Fruit fly (Drosophila melanogaster) whole organism, embryonic: ENCODE data around the gene Rilpl.
A peak's percentile ranks its signal among the peaks of the same experiment; 100 is the strongest.

Experiments
- Adf1 ChIP-seq: fragments of 200-800 bp; sonication (Bioruptor generic); IDR thresholded peaks from 2 replicates; pipeline ENCODE4 v1.3.6; 2022; ENCODE audit warnings: missing biosample characterization, missing genetic modification characterization
- Antp ChIP-seq: fragments of 200-800 bp; sonication (Bioruptor generic); optimal IDR thresholded peaks from 3 replicates; lab custom pipeline; 2016; ENCODE audit warnings: missing biosample characterization, missing genetic modification characterization
- C15 ChIP-seq: fragments of 200-800 bp; sonication (Bioruptor generic); IDR thresholded peaks from 3 replicates; pipeline ENCODE4 v1.3.6; 2022; ENCODE audit warnings: missing biosample characterization, missing genetic modification characterization
- CG1024 ChIP-seq: fragments of 200-800 bp; sonication (Bioruptor generic); IDR thresholded peaks from 2 replicates; pipeline ENCODE4 v1.3.6; 2022; ENCODE audit warnings: missing biosample characterization, missing genetic modification characterization
- CG10462 ChIP-seq: fragments of 200-800 bp; sonication (Bioruptor generic); optimal IDR thresholded peaks from 2 replicates; lab custom pipeline; 2016; ENCODE audit warnings: missing biosample characterization, missing genetic modification characterization
- CG10959 ChIP-seq: fragments of 200-800 bp; sonication (Bioruptor generic); IDR thresholded peaks from 2 replicates; pipeline ENCODE4 v1.3.6; 2022; ENCODE audit warnings: missing biosample characterization, missing genetic modification characterization
- CG10979 ChIP-seq: fragments of 200-800 bp; sonication (Bioruptor generic); optimal IDR thresholded peaks from 2 replicates; lab custom pipeline; 2018; ENCODE audit warnings: missing biosample characterization, mild to moderate bottlenecking, missing genetic modification characterization, moderate library complexity
- CG11456 ChIP-seq: fragments of 200-800 bp; sonication (Bioruptor generic); IDR thresholded peaks from 3 replicates; pipeline ENCODE4 v1.3.6; 2022; ENCODE audit warnings: missing biosample characterization, missing genetic modification characterization
- CG11696 ChIP-seq: fragments of 200-800 bp; sonication (Bioruptor generic); IDR thresholded peaks from 2 replicates; pipeline ENCODE4 v1.3.6; 2022; ENCODE audit warnings: missing biosample characterization, missing genetic modification characterization
- CG12942 ChIP-seq: fragments of 200-800 bp; sonication (Bioruptor generic); optimal IDR thresholded peaks from 3 replicates; lab custom pipeline; 2016; ENCODE audit warnings: missing biosample characterization, missing genetic modification characterization
- CG13894 ChIP-seq: fragments of 200-800 bp; sonication (Bioruptor generic); optimal IDR thresholded peaks from 3 replicates; lab custom pipeline; 2018; ENCODE audit warnings: missing biosample characterization, mild to moderate bottlenecking, missing genetic modification characterization, moderate library complexity
- CG15073 ChIP-seq: fragments of 200-800 bp; sonication (Bioruptor generic); optimal IDR thresholded peaks from 2 replicates; lab custom pipeline; 2016; ENCODE audit warnings: missing biosample characterization, missing genetic modification characterization
- CG1832 ChIP-seq: fragments of 200-800 bp; sonication (Bioruptor generic); optimal IDR thresholded peaks from 2 replicates; lab custom pipeline; 2017; ENCODE audit warnings: missing biosample characterization, mild to moderate bottlenecking, missing genetic modification characterization, inconsistent platforms
- CG18764 ChIP-seq: fragments of 200-800 bp; sonication (Bioruptor generic); optimal IDR thresholded peaks from 3 replicates; lab custom pipeline; 2016; ENCODE audit warnings: missing biosample characterization, missing genetic modification characterization
- CG32772 ChIP-seq: fragments of 200-800 bp; sonication (Bioruptor generic); IDR thresholded peaks from 2 replicates; pipeline ENCODE4 v1.3.6; 2022; ENCODE audit warnings: missing biosample characterization, missing genetic modification characterization
- CG4707 ChIP-seq: fragments of 200-800 bp; sonication (Bioruptor generic); optimal IDR thresholded peaks from 2 replicates; lab custom pipeline; 2018; ENCODE audit warnings: missing biosample characterization, mild to moderate bottlenecking, missing genetic modification characterization, moderate library complexity
- CG4820 ChIP-seq: fragments of 200-800 bp; sonication (Bioruptor generic); optimal IDR thresholded peaks from 3 replicates; lab custom pipeline; 2016; ENCODE audit warnings: missing biosample characterization, missing genetic modification characterization
- CG5245 ChIP-seq: fragments of 200-800 bp; sonication (Bioruptor generic); optimal IDR thresholded peaks from 3 replicates; lab custom pipeline; 2016; ENCODE audit warnings: missing biosample characterization, missing genetic modification characterization
- CG8765 ChIP-seq: fragments of 200-800 bp; sonication (Bioruptor generic); IDR thresholded peaks from 2 replicates; pipeline ENCODE4 v1.3.6; 2022; ENCODE audit warnings: missing biosample characterization, missing genetic modification characterization
- CG9609 ChIP-seq: fragments of 200-800 bp; sonication (Bioruptor generic); optimal IDR thresholded peaks from 3 replicates; lab custom pipeline; 2016; ENCODE audit warnings: missing biosample characterization, missing genetic modification characterization
- CG9797 ChIP-seq: fragments of 200-800 bp; sonication (Bioruptor generic); optimal IDR thresholded peaks from 3 replicates; lab custom pipeline; 2018; ENCODE audit warnings: missing biosample characterization, mild to moderate bottlenecking, missing genetic modification characterization
- Deaf1 ChIP-seq: fragments of 200-800 bp; optimal IDR thresholded peaks from 3 replicates; lab custom pipeline; 2019; ENCODE audit warnings: missing biosample characterization, mild to moderate bottlenecking, missing genetic modification characterization, moderate library complexity
- Dip3 ChIP-seq: fragments of 200-800 bp; sonication (Bioruptor generic); optimal IDR thresholded peaks from 3 replicates; lab custom pipeline; 2016; ENCODE audit warnings: missing biosample characterization, missing genetic modification characterization
- Doc2 ChIP-seq: fragments of 200-800 bp; sonication (Bioruptor generic); IDR thresholded peaks from 2 replicates; pipeline ENCODE4 v1.3.6; 2022; ENCODE audit warnings: missing biosample characterization, missing genetic modification characterization
- Drgx ChIP-seq: fragments of 200-800 bp; sonication (Bioruptor generic); IDR thresholded peaks from 2 replicates; pipeline ENCODE4 v1.3.6; 2022; ENCODE audit warnings: missing biosample characterization, missing genetic modification characterization
- Jarid2 ChIP-seq: fragments of 200-800 bp; sonication (Bioruptor generic); optimal IDR thresholded peaks from 3 replicates; lab custom pipeline; 2017; ENCODE audit warnings: mild to moderate bottlenecking, missing biosample characterization, missing genetic modification reagents, missing genetic modification characterization
- MBD-R2 ChIP-seq: fragments of 200-800 bp; sonication (Bioruptor generic); IDR thresholded peaks from 2 replicates; pipeline ENCODE4 v1.3.6; 2022; ENCODE audit warnings: missing biosample characterization, missing genetic modification characterization
- Mad ChIP-seq: fragments of 200-800 bp; sonication (Bioruptor generic); optimal IDR thresholded peaks from 2 replicates; lab custom pipeline; 2016; ENCODE audit warnings: missing biosample characterization, missing genetic modification characterization
- Meics ChIP-seq: fragments of 200-800 bp; sonication (Bioruptor generic); optimal IDR thresholded peaks from 2 replicates; lab custom pipeline; 2017; ENCODE audit warnings: missing biosample characterization, mild to moderate bottlenecking, missing genetic modification characterization
- Spps ChIP-seq: fragments of 200-800 bp; sonication (Bioruptor generic); optimal IDR thresholded peaks from 2 replicates; lab custom pipeline; 2018; ENCODE audit warnings: missing biosample characterization, mild to moderate bottlenecking, missing genetic modification characterization
- ac ChIP-seq: fragments of 200-800 bp; sonication (Bioruptor generic); optimal IDR thresholded peaks from 3 replicates; lab custom pipeline; 2017; ENCODE audit warnings: missing biosample characterization, mild to moderate bottlenecking, missing genetic modification characterization
- chif ChIP-seq, 2 experiments: fragments of 200-800 bp; sonication (Bioruptor generic); optimal IDR thresholded peaks; 3 replicates each; lab custom pipeline; 2016; ENCODE audit warnings: missing biosample characterization in 2 of 2, missing genetic modification characterization in 2 of 2
- crol ChIP-seq: fragments of 200-800 bp; sonication (Bioruptor generic); IDR thresholded peaks from 2 replicates; pipeline ENCODE4 v1.3.6; 2022; ENCODE audit warnings: missing biosample characterization, missing genetic modification characterization
- crp ChIP-seq, 2 experiments: fragments of 200-800 bp; sonication (Bioruptor generic); optimal IDR thresholded peaks; 2 replicates in 1 of 2; 3 replicates in 1 of 2; lab custom pipeline; 2017; ENCODE audit warnings: missing biosample characterization in 2 of 2, missing genetic modification characterization in 2 of 2, mild to moderate bottlenecking in 1 of 2, moderate library complexity in 1 of 2
- dan ChIP-seq: fragments of 200-800 bp; sonication (Bioruptor generic); IDR thresholded peaks from 2 replicates; pipeline ENCODE4 v1.3.6; 2022; ENCODE audit warnings: missing biosample characterization, missing genetic modification characterization
- danr ChIP-seq: fragments of 200-800 bp; sonication (Bioruptor generic); IDR thresholded peaks from 2 replicates; pipeline ENCODE4 v1.3.6; 2022; ENCODE audit warnings: missing biosample characterization, missing genetic modification characterization
- ems ChIP-seq: fragments of 200-800 bp; sonication (Bioruptor generic); optimal IDR thresholded peaks from 3 replicates; lab custom pipeline; 2016; ENCODE audit warnings: missing biosample characterization, missing genetic modification characterization
- ewg ChIP-seq: fragments of 200-800 bp; sonication (Bioruptor generic); optimal IDR thresholded peaks from 3 replicates; lab custom pipeline; 2017; ENCODE audit warnings: mild to moderate bottlenecking, missing biosample characterization, missing genetic modification reagents, missing genetic modification characterization
- gsb ChIP-seq: fragments of 200-800 bp; sonication (Bioruptor generic); IDR thresholded peaks from 2 replicates; pipeline ENCODE4 v1.3.6; 2022; ENCODE audit warnings: missing biosample characterization, missing genetic modification characterization
- hth ChIP-seq: fragments of >200 bp; optimal IDR thresholded peaks from 2 replicates; lab custom pipeline; 2017; ENCODE audit warnings: inconsistent platforms
- lilli ChIP-seq: fragments of 200-800 bp; sonication (Bioruptor generic); optimal IDR thresholded peaks from 3 replicates; lab custom pipeline; 2016; ENCODE audit warnings: missing biosample characterization, missing genetic modification characterization
- onecut ChIP-seq: fragments of 200-800 bp; sonication (Bioruptor generic); IDR thresholded peaks from 2 replicates; pipeline ENCODE4 v1.3.6; 2022; ENCODE audit warnings: missing biosample characterization, missing genetic modification characterization
- otp ChIP-seq: fragments of 200-800 bp; sonication (Bioruptor generic); IDR thresholded peaks from 3 replicates; pipeline ENCODE4, ENCODE4 v1.3.6; 2022; ENCODE audit warnings: missing biosample characterization, missing genetic modification characterization
- p53 ChIP-seq: fragments of 200-800 bp; sonication (Bioruptor generic); optimal IDR thresholded peaks from 2 replicates; lab custom pipeline; 2016; ENCODE audit warnings: missing biosample characterization, missing genetic modification characterization
- slbo ChIP-seq: fragments of 200-800 bp; sonication (Bioruptor generic); IDR thresholded peaks from 2 replicates; pipeline ENCODE4 v1.3.6; 2022; ENCODE audit warnings: missing biosample characterization, missing genetic modification characterization
- stwl ChIP-seq: fragments of 200-800 bp; sonication (Bioruptor generic); optimal IDR thresholded peaks from 3 replicates; lab custom pipeline; 2018; ENCODE audit warnings: missing biosample characterization, mild to moderate bottlenecking, missing genetic modification characterization, moderate library complexity
- tx ChIP-seq: fragments of 200-800 bp; sonication (Bioruptor generic); optimal IDR thresholded peaks from 2 replicates; lab custom pipeline; 2016; ENCODE audit warnings: missing biosample characterization, missing genetic modification characterization
- unpg ChIP-seq: fragments of 200-800 bp; sonication (Bioruptor generic); optimal IDR thresholded peaks from 3 replicates; lab custom pipeline; 2018; ENCODE audit warnings: missing biosample characterization, mild to moderate bottlenecking, missing genetic modification characterization, moderate library complexity
- usp ChIP-seq: fragments of >200 bp; optimal IDR thresholded peaks from 2 replicates; lab custom pipeline; 2017; ENCODE audit warnings: missing biosample characterization, missing genetic modification characterization

Rilpl gene

dm6 chrX:1408964-1409363, 16.1 kb downstream of the Rilpl start, which contains the start of gene futsch (continued):
- no peak for TF ChIP-seq tx (GFP tag; lab: Kevin White, UChicago)
- TF ChIP-seq chif (GFP tag; optimal IDR thresholded peaks at IDR 0.05; lab: Kevin White, UChicago): no peak
- TF ChIP-seq Adf1 (GFP tag; lab: Robert Waterston, UW): peak; percentile 13; the same call in 1 of the 2 replicates
- peak; percentile 5 for TF ChIP-seq CG1832 (GFP tag; lab: Kevin White, UChicago)
- no peak for TF ChIP-seq Antp (GFP tag; lab: Kevin White, UChicago)
- peak; percentile 51 for TF ChIP-seq p53 (GFP tag; lab: Kevin White, UChicago)
- no peak for TF ChIP-seq Dip3 (GFP tag; lab: Kevin White, UChicago)

dm6 chrX:1410312-1410711, 17.5 kb downstream of the Rilpl start:
- TF ChIP-seq ewg (GFP tag; lab: Kevin White, UChicago): peak; percentile 1
- TF ChIP-seq unpg: no peak
- peak; percentile 16; the same call in 1 of the 2 replicates for TF ChIP-seq MBD-R2 (GFP tag; lab: Robert Waterston, UW)
- peak; percentile 80 for TF ChIP-seq Deaf1 (tag; lab: Kevin White, UChicago)
- TF ChIP-seq crol (GFP tag; lab: Robert Waterston, UW): 0 out of 2 replicates have a peak, but pooled peaks have one; percentile 35
- no peak for TF ChIP-seq ac
- TF ChIP-seq crp (GFP tag; optimal IDR thresholded peaks at IDR 0.05; lab: Kevin White, UChicago): peak in 1 of 2 experiments; percentile 33
- no peak for TF ChIP-seq stwl
- no peak for TF ChIP-seq hth (lab: Kevin White, UChicago)
- TF ChIP-seq CG8765 (GFP tag; lab: Robert Waterston, UW): no peak
- peak; percentile 88 for TF ChIP-seq onecut

DNA sequence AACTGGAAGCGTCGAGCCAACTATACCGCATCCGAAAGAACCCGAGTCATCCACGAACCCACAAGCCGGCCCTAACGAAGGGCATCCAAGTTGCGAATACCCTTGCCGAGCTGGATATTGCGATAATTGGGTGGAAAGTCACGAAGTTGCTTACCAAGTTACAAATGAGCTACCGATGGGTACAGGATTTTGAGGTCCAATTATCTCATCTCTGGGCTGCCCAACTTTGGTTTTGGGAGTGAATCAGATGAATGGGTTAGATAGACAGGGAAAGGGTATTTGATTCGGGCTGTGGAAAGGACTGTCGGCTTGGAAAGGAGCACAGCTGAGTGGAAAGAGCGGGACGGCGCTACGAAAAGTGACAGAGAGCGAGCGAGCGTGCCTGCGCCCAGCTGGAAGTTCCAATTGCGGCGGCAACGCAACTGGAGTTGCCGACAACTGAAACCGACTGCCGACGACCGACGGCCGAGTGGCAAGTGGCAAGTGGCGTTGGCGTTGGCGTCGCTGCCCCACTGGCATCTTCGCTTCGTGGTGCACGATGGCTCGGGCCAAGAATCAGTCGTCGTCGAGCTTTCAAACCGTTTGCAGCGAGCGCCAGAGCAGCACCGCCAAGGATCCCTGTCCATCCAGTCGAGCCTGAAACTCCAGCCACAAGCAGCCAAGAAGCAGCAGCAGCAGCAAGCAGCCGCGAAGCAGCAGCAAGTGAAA, 18.5 kb downstream of the Rilpl start:
- TF ChIP-seq ewg (GFP tag; lab: Kevin White, UChicago) (peak; percentile 26), CG32772 (GFP tag; lab: Robert Waterston, UW) (no peak), ems (GFP tag; lab: Kevin White, UChicago) (no peak), CG13894 (tag; lab: Kevin White, UChicago) (peak; percentile 63), lilli (GFP tag; lab: Kevin White, UChicago) (no peak), C15 (GFP tag; lab: Robert Waterston, UW) (no peak), CG5245 (no peak), CG10979 (no peak), CG11456 (GFP tag; lab: Robert Waterston, UW) (no peak), slbo (GFP tag; lab: Robert Waterston, UW) (no peak), Doc2 (no peak), CG9609 (GFP tag; lab: Kevin White, UChicago) (no peak), CG10959 (GFP tag; lab: Robert Waterston, UW) (no peak), gsb (no peak), Drgx (0 out of 2 replicates have a peak, but pooled peaks have one; percentile 5), CG15073 (GFP tag; lab: Kevin White, UChicago) (no peak), Mad (no peak), CG10462 (GFP tag; lab: Kevin White, UChicago) (no peak), dan (GFP tag; lab: Robert Waterston, UW) (no peak), CG4820 (GFP tag; lab: Kevin White, UChicago) (no peak), Jarid2 (no peak), danr (GFP tag; lab: Robert Waterston, UW) (no peak), CG4707 (GFP tag; lab: Kevin White, UChicago) (no peak), CG18764 (no peak), otp (GFP tag; lab: Robert Waterston, UW) (no peak), CG11696 (GFP tag; lab: Robert Waterston, UW) (no peak), Spps (tag; lab: Kevin White, UChicago) (no peak), CG9797 (GFP tag; lab: Kevin White, UChicago) (no peak), usp (GFP tag; lab: Kevin White, UChicago) (no peak), CG1024 (GFP tag; lab: Robert Waterston, UW) (no peak), CG12942 (no peak), Meics (GFP tag; lab: Kevin White, UChicago) (peak; percentile 1)
